Worm (Caenorhabditis elegans) whole organism, late embryonic: Measurements from ENCODE around the gene C05E7.3.

Source experiments
- F13H6.1 ChIP-seq: sonication (generic microtip); optimal IDR thresholded peaks from 2 replicates; lab custom pipeline; 2016; ENCODE audit warnings: missing genetic modification characterization, missing compliant biosample characterization
- ama-1 ChIP-seq: fragments of 150-350 bp; optimal IDR thresholded peaks from 2 replicates; lab custom pipeline; 2014
- ceh-48 ChIP-seq: sonication (generic microtip); optimal IDR thresholded peaks from 2 replicates; lab custom pipeline; 2016; ENCODE audit warnings: missing genetic modification characterization, inconsistent platforms, missing compliant biosample characterization
- dve-1 ChIP-seq: sonication (generic microtip); optimal IDR thresholded peaks from 2 replicates; lab custom pipeline; 2017; ENCODE audit warnings: antibody characterized with exemption, mild to moderate bottlenecking, missing genetic modification characterization, missing compliant biosample characterization
- hlh-8 ChIP-seq: sonication (generic microtip); optimal IDR thresholded peaks from 2 replicates; lab custom pipeline; 2016; ENCODE audit warnings: missing genotype, missing genetic modification characterization, missing compliant biosample characterization
- pat-9 ChIP-seq: fragments of 200-800 bp; sonication (Bioruptor generic); optimal IDR thresholded peaks from 2 replicates; lab custom pipeline; 2018; ENCODE audit warnings: mild to moderate bottlenecking, missing genetic modification characterization, moderate library complexity, missing compliant biosample characterization
- pqm-1 ChIP-seq: sonication (generic microtip); optimal IDR thresholded peaks from 2 replicates; lab custom pipeline; 2016; ENCODE audit warnings: missing genetic modification characterization, missing compliant biosample characterization
- unc-86 ChIP-seq: sonication (generic microtip); optimal IDR thresholded peaks from 2 replicates; lab custom pipeline; 2016; ENCODE audit warnings: missing genetic modification characterization, missing compliant biosample characterization

DNA sequence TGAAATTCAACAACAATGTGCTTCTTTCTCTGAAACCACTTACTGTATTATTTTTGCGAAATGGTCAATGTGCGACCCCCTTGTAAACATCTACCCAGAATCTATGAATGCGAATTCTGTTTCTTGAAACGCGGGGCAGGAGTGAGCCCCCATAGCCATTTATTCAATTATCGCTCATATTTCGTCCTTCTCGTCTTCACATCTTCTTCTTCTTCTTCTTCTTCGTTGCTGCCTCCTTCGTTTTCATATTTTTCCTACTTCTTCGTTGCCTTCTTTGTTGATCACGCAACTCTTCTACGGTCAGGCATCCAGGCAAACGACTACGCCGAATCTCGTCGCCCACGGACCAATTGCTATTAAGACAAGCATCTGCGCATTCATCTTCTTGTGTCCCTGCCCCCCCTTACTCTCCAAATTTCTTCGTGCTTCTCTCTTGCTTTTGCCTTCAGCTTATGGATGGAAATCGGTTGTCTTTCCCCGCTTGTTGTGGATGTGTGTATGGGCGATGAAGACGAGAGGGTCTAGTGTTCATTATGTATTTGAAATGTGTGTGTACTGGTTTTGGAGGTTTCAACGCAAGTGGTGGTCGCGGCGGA is 44.3 kb downstream of the C05E7.3 start:
- no peak for TF ChIP-seq F13H6.1 (tag; lab: Kevin White, UChicago)
- no peak for TF ChIP-seq hlh-8 (tag; lab: Kevin White, UChicago)
- no peak for TF ChIP-seq unc-86 (tag; lab: Kevin White, UChicago)
- TF ChIP-seq pqm-1 (tag; lab: Kevin White, UChicago): no peak
- TF ChIP-seq ama-1: no peak
- no peak for TF ChIP-seq dve-1 (tag; lab: Kevin White, UChicago)
- no peak for TF ChIP-seq pat-9 (tag; lab: Kevin White, UChicago)
- no peak for TF ChIP-seq ceh-48
